Worm (Caenorhabditis elegans) whole organism, L2 larva: ENCODE data around the gene dmsr-14.

Source experiments
- F13H6.1 ChIP-seq: sonication (generic microtip); optimal IDR thresholded peaks from 2 replicates; lab custom pipeline; 2016; ENCODE audit warnings: missing genetic modification characterization, missing compliant biosample characterization
- aly-2 ChIP-seq: fragments of 150-350 bp; optimal IDR thresholded peaks from 2 replicates; lab custom pipeline; 2014; ENCODE audit warnings: missing biosample characterization, missing genetic modification characterization
- blmp-1 ChIP-seq: sonication (generic microtip); optimal IDR thresholded peaks from 2 replicates; lab custom pipeline; 2017; ENCODE audit warnings: missing genetic modification characterization, mild to moderate bottlenecking, missing compliant biosample characterization, antibody characterized with exemption, moderate library complexity; ENCODE audit not compliant: insufficient read depth
- crh-2 ChIP-seq: sonication (generic microtip); optimal IDR thresholded peaks from 2 replicates; lab custom pipeline; 2017; ENCODE audit warnings: missing biosample characterization, missing genetic modification characterization
- egl-27 ChIP-seq: sonication (generic microtip); optimal IDR thresholded peaks from 3 replicates; lab custom pipeline; 2017; ENCODE audit warnings: missing biosample characterization, missing genetic modification reagents, missing genetic modification characterization
- lin-11 ChIP-seq: fragments of 150-350 bp; sonication (generic microtip); optimal IDR thresholded peaks from 2 replicates; lab custom pipeline; 2014; ENCODE audit warnings: missing biosample characterization, missing genetic modification characterization, inconsistent platforms, mixed read lengths
- lin-13 ChIP-seq: fragments of 150-350 bp; optimal IDR thresholded peaks from 2 replicates; lab custom pipeline; 2014; ENCODE audit warnings: missing biosample characterization, missing genetic modification reagents, missing genetic modification characterization
- lin-39 ChIP-seq: fragments of 150-350 bp; optimal IDR thresholded peaks from 2 replicates; lab custom pipeline; 2014; ENCODE audit warnings: missing biosample characterization, missing genetic modification reagents, missing genetic modification characterization
- mbf-1 ChIP-seq: sonication (generic microtip); optimal IDR thresholded peaks from 2 replicates; lab custom pipeline; 2017; ENCODE audit warnings: missing biosample characterization, missing genetic modification characterization
- nhr-10 ChIP-seq: sonication (generic microtip); optimal IDR thresholded peaks from 2 replicates; lab custom pipeline; 2017; ENCODE audit warnings: missing biosample characterization, missing genetic modification characterization
- nhr-12 ChIP-seq: fragments of 150-350 bp; optimal IDR thresholded peaks from 2 replicates; lab custom pipeline; 2014; ENCODE audit warnings: missing biosample characterization, missing genetic modification characterization
- nhr-129 ChIP-seq: fragments of 150-350 bp; optimal IDR thresholded peaks from 2 replicates; lab custom pipeline; 2014; ENCODE audit warnings: missing biosample characterization, missing genetic modification characterization
- nhr-23 ChIP-seq: fragments of 150-350 bp; optimal IDR thresholded peaks from 2 replicates; lab custom pipeline; 2014; ENCODE audit warnings: missing biosample characterization, missing genetic modification reagents, missing genetic modification characterization
- nhr-237 ChIP-seq: fragments of 150-350 bp; optimal IDR thresholded peaks from 2 replicates; lab custom pipeline; 2014; ENCODE audit warnings: missing biosample characterization, missing genetic modification characterization
- nhr-6 ChIP-seq: fragments of 150-350 bp; optimal IDR thresholded peaks from 2 replicates; lab custom pipeline; 2014; ENCODE audit warnings: missing biosample characterization, missing genetic modification characterization
- nhr-77 ChIP-seq: fragments of 150-350 bp; optimal IDR thresholded peaks from 2 replicates; lab custom pipeline; 2014; ENCODE audit warnings: missing biosample characterization, missing genetic modification characterization
- sma-9 ChIP-seq, 2 experiments: fragments of 150-350 bp in 1 of 2; sonication (generic microtip) in 1 of 2; optimal IDR thresholded peaks; 2 replicates each; lab custom pipeline; 2014 to 2016; ENCODE audit warnings: missing genetic modification characterization in 2 of 2, mild to moderate bottlenecking in 1 of 2, missing biosample characterization in 1 of 2, missing compliant biosample characterization in 1 of 2, missing genetic modification reagents in 1 of 2, moderate library complexity in 1 of 2
- snpc-4 ChIP-seq: fragments of 150-350 bp; optimal IDR thresholded peaks from 2 replicates; lab custom pipeline; 2014; ENCODE audit warnings: missing biosample characterization, missing genetic modification characterization
- zag-1 ChIP-seq: fragments of 150-350 bp; optimal IDR thresholded peaks from 2 replicates; lab custom pipeline; 2014; ENCODE audit warnings: missing biosample characterization, missing genetic modification characterization
- ztf-4 ChIP-seq: fragments of 150-350 bp; optimal IDR thresholded peaks from 2 replicates; lab custom pipeline; 2014; ENCODE audit warnings: missing biosample characterization, missing genetic modification characterization

Gene dmsr-14

DNA sequence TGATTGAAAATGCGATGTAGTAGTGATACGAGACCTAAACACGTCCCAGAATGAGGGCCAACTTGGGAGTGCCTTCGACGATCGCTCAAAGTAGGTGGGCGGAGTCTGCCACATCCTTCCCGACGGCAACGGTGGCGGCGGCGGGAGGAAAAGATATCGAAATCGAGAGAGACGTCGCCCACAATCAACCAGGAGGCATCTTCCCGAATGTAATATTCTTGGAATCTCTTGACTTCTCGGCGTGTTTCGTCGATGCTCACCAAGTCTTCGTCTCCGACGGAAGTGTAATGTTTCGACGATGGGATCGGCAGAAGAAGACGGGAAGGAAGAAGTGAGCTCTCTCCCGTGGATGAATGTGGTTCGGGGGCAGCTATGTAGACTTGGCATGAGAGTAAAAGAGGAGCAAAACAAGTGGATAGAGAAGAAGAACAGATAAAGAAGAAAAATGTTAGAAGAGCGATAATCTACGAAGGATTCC is 48.6 kb downstream of the dmsr-14 start, which contains the start of the genes T25F10.1 and clik-1:
Gene T25F10.1, plus strand, starts transcription at position 51 of the 478 bp plus-strand sequence.
Gene clik-1, minus strand, starts transcription at position 281 of the 478 bp plus-strand sequence.
- no peak for TF ChIP-seq crh-2 (tag; lab: Kevin White, UChicago)
- no peak for TF ChIP-seq mbf-1 (tag; lab: Kevin White, UChicago)
- TF ChIP-seq nhr-237 (tag; lab: Kevin White, UChicago), result no peak
- peak; percentile 63 for TF ChIP-seq F13H6.1 (tag; lab: Kevin White, UChicago)
- TF ChIP-seq sma-9 (GFP tag; optimal IDR thresholded peaks at IDR 0.05; lab: Kevin White, UChicago), result peak; percentile 3
- TF ChIP-seq sma-9 (tag; optimal IDR thresholded peaks at IDR 0.05; lab: Kevin White, UChicago), result no peak
- TF ChIP-seq nhr-129 (tag; lab: Kevin White, UChicago), result peak; percentile 62
- TF ChIP-seq, all 48 proteins: peak for 3

DNA sequence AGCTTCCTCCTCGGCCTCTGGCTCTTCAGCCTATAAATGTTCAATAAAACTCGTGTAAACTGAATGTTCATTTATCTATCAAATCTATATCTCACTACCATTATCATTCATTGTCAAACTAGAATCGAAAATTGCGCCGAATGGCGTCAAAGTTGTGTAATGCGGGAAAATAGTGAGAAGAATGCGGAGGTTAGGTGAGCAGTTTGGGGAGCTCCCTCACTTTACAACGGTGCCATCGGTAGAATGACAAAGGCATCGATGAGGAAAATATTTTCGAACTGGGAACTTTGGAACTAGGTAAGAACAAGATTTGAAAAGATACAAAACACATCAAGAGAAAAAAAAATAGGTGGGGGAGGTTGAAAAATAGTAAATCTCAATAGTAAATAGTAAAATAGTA is 49.5 kb downstream of the dmsr-14 start:
- TF ChIP-seq nhr-129 (tag; lab: Kevin White, UChicago) (no peak), nhr-12 (tag; lab: Kevin White, UChicago) (no peak), nhr-77 (tag; lab: Kevin White, UChicago) (no peak), nhr-237 (tag; lab: Kevin White, UChicago) (no peak), egl-27 (tag; lab: Kevin White, UChicago) (no peak), zag-1 (no peak), nhr-23 (tag; lab: Kevin White, UChicago) (no peak), ztf-4 (no peak), nhr-6 (tag; lab: Kevin White, UChicago) (no peak), nhr-10 (tag; lab: Kevin White, UChicago) (no peak), snpc-4 (tag; lab: Kevin White, UChicago) (no peak), lin-13 (GFP tag; lab: Kevin White, UChicago) (no peak), lin-39 (tag; lab: Kevin White, UChicago) (no peak), aly-2 (tag; lab: Kevin White, UChicago) (no peak), blmp-1 (tag; lab: Kevin White, UChicago) (no peak), lin-11 (tag; lab: Kevin White, UChicago) (no peak)
